Fruit fly (Drosophila melanogaster): ENCODE data around the gene Ufsp2.

Ufsp2 gene

DNA sequence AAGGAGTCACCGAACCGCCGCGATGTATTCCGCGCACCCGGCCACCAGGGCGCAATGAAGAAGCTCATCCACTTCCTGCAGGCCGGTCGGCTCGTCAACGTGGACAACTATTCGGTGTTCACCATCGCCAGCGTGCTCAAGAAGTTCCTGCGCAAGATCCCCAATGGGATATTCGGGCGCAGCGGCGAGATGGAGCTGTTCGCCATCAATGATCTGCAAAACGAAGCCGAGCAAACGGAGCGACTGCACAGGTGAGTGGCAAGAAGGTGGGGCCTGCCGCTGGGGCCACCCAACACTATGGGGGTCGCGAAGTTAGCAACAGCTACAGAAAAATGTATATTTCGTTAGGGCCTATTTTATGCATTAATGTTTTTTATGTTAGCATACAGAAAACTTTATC is 13.4 kb downstream of the Ufsp2 start:
- no peak for TF ChIP-seq Mnt (GFP tag; optimal IDR thresholded peaks at IDR 0.05)
- TF ChIP-seq CG11617 (GFP tag; optimal IDR thresholded peaks at IDR 0.05): no peak
- TF ChIP-seq bab1 (GFP tag; optimal IDR thresholded peaks at IDR 0.05): no peak
- TF ChIP-seq CG1620 (GFP tag; optimal IDR thresholded peaks at IDR 0.05): no peak

DNA sequence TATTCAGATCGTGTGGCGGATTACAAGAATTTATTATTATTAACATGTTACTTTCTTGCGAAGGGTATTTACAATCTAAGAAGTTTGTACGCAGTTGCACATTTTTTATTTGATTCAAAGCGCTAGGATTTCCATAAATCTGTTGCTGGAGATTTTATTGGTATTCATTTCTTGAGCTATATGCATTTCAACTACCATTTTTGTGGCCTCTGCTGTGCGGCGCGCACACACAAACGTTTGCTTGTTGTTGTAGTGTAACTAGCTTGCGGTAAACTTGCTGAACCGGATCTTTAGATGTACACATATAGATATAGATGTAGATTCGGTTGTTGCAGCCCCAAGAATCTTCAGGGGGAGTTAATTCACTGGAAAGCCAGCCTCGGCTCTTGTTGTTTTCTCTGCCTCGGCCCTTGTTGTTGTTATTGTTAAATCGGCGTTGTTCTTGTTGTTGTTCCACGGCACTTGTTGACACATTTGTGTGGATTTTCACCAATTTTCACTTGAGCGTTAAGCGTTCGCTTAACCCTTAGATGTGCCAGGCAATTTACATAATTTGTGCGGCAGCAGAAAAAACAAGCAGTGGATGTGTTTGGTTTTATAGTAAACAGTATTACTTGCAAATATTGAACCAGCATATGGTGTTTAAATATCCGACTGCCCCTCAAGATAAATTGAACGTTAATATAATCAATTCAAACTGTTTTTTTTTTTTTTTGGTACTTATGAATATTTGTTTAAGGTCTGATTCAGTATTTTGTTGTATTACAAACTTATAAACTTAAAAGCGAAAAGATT is 14.6 kb downstream of the Ufsp2 start:
- TF ChIP-seq tj (GFP tag; optimal IDR thresholded peaks at IDR 0.05) (no peak), bab1 (GFP tag; optimal IDR thresholded peaks at IDR 0.05) (no peak)

DNA sequence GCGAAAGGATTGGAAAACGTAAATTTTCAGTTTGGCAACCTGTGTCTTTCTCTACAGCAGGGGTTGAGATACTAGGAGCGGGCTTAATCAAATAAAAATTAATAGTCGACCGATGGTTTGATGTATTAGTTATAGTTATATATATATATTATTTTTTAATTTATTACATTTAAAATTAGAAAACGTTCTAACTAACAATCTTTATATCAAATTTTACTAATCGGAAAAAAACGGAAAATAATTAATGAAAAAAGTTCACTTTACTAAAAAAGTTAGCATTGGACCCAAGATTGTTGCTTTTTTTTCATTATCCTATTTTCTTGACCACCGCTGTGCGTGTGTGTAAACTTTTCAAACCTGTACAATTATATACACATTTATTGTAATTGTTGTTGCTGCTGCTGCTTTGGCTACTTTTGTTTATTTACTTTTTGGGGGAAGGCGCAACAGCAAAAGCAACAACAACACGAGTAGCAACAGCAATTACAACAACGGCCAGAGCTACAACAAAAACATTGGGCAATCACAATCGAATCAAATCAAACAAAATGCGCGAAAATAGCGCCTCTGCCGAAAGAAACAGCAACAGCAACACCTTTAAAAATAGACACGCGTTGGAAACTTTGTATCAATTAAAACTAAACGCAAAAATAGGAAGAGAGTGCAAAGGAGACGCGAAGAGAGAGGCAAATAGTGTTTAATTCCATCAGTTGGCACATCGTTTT is 16.3 kb downstream of the Ufsp2 start:
- TF ChIP-seq CG5204 (GFP tag; optimal IDR thresholded peaks at IDR 0.05): no peak
- peak; percentile 28 for TF ChIP-seq CG33017 (tag; optimal IDR thresholded peaks at IDR 0.05)

DNA sequence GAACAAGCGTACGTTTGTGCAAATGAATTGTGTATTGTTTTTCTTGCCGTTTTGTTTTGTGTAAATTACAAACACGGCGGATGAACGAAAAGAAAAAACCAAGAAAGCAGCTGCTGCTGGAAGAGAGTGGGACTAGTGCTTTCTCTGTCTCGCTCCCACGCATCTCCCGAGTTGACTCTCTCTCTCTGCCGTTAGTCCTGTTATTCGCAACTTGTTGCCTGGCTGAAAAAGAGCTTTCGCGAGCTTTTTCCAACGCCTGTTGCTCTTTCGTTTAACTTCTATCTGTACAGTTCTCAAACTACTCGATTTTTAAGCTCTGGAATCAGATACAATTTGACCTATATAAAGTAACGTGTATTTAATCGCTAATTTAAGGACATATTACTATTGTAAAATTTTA is 17.0 kb downstream of the Ufsp2 start:
- TF ChIP-seq ovo (GFP tag; optimal IDR thresholded peaks at IDR 0.05) (peak; percentile 17), kay (GFP tag; ENCODE audit: borderline replicate concordance) (no peak)

DNA sequence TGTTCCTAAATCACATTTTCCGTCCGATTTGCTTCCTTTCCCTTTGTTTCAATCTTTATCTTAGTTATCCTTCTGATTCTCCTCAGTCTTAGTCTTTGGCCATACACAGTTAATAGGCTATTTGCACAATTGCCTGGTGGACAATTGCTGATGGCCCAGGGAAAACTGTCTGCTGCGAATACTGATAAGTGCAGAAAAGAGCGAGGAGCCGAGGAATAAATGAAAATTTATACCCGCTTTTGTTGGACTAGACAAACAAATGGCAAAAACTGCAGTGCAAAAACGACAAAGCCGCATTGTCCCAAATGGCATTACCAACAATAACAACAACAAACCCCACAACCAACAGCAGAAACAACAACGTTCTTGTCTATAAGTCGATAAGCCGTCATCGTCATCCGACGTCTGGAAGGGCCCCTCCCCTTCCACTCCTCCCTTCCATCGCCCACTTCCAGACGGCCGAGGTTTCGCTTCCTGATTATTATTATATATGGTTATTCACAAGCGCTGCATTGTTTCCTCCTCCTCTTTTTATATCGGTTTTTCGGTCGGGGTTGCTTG is 17.8 kb downstream of the Ufsp2 start:
- TF ChIP-seq CG7045 (GFP tag; optimal IDR thresholded peaks at IDR 0.05): no peak
- TF ChIP-seq CG12768 (GFP tag; optimal IDR thresholded peaks at IDR 0.05): peak; percentile 4
- peak; percentile 8 for TF ChIP-seq kay (GFP tag; ENCODE audit: borderline replicate concordance)
- TF ChIP-seq tj (GFP tag; optimal IDR thresholded peaks at IDR 0.05): no peak
- TF ChIP-seq Hr96 (GFP tag; optimal IDR thresholded peaks at IDR 0.05): no peak
- no peak for TF ChIP-seq CG7101 (tag; optimal IDR thresholded peaks at IDR 0.05)
- no peak for TF ChIP-seq CG5204 (GFP tag; optimal IDR thresholded peaks at IDR 0.05)
- TF ChIP-seq pad (GFP tag; optimal IDR thresholded peaks at IDR 0.05): no peak
- TF ChIP-seq CG33017 (tag; optimal IDR thresholded peaks at IDR 0.05): no peak
- TF ChIP-seq cnc (optimal IDR thresholded peaks at IDR 0.05): no peak

DNA sequence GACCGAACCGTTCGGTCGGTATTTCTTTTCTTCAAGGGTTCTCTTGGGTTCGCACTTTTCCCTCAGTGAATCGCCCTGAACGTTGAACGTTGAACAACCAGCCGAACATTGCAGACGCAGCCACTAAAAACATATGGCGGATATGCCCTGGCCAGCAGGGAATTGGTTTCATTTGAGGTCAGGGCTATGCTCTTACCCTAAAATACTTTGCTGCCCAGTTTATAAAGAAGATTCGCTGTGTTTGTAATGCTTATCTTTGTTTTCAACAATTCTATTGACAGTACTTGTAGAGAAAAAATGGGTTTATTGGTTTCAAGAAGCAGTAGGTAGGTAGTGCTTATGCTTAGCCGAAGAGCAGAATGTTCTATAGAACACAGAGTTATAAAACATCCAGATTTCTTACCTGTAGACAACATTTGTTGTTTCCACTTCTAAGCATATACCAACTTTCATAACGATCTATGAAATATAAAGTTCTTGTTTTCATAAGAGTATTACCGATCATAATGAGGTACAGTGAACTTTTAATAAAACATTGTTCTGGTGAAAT is 18.9 kb downstream of the Ufsp2 start:
- TF ChIP-seq CG12768 (GFP tag; optimal IDR thresholded peaks at IDR 0.05) (peak; percentile 35), CG7045 (GFP tag; optimal IDR thresholded peaks at IDR 0.05) (no peak)

DNA sequence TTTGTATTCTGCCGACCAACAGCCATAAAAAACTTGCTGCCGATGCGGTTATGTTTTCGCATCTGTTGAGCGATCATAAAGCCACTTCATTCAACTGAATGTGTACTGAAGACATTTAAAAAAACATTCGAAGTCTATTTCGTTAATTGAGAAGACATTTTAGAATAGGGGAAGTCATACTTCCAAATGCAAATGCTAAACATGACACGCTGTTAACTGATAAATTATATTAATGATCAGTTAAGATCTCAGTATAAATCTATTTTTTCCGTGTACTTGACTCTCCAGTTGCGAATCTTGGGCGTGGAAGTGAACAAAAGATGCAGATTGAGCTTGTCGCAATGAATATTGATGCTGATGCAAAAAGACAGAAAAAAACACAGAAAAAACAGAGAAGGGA is 19.6 kb downstream of the Ufsp2 start:
- TF ChIP-seq tj (GFP tag; optimal IDR thresholded peaks at IDR 0.05) (peak; percentile 70), CG11617 (GFP tag; optimal IDR thresholded peaks at IDR 0.05) (no peak)

DNA sequence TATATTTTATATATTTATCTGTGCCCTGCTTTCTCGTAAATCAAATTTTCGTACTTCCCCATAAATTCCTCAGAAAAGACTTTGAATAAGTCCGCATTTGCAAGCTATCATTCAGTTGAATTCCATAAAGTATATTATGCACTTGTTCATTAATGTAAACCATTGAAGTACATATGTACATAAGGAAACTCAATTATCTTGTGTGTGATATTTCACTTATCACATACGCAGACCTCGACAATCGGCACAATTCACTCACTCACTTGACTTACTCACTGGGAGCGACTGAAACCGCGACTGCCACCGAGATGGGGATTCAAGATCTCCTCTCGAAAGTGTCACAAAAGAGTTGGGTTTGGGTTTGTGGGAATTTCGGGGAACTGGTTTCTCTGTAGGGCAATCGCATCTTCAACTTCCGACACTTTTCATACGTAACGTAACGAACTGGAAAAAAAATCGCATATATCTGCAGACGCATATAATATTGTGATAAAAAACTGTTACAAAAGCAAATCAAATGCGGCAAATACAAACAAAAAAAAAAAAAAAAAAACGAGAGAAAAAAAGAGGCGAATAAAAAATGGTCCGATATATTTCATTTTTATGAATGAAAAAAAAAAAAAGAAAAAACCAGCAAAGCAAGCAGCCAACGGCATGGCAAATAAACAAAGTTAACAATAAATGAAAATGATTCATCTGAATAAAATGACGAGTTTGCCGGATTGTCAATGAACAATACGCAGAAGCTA is 20.8 kb downstream of the Ufsp2 start:
- TF ChIP-seq kay (GFP tag; ENCODE audit: borderline replicate concordance) (peak; percentile 78), CG1620 (GFP tag; optimal IDR thresholded peaks at IDR 0.05) (no peak)

DNA sequence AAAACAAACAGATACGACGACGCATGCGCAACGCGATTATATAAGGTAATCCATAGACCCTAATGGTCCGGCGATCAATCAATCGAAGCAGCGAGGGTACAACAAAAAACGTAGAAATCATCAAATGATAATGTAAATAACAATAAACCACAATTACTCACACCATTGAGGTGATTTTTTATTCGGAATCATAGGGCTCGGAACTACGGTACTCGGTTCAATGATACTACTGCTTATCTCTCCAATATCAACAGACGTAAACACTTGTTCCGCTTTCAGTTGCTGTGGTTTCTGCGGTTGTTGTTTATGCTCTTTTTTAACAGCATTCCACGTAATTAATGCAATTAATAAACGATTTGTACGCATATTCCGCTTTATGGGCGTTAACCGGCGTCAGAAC is 21.6 kb downstream of the Ufsp2 start:
- no peak for TF ChIP-seq Clk (GFP tag; optimal IDR thresholded peaks at IDR 0.05)
- no peak for TF ChIP-seq Mnt (GFP tag; optimal IDR thresholded peaks at IDR 0.05)
- TF ChIP-seq CG14711 (tag; optimal IDR thresholded peaks at IDR 0.05): no peak
- TF ChIP-seq Hr96 (GFP tag; optimal IDR thresholded peaks at IDR 0.05): no peak

Measured in whole organism, adult.